Worm (Caenorhabditis elegans): ENCODE data around the gene cbd-1.

cbd-1 gene

DNA sequence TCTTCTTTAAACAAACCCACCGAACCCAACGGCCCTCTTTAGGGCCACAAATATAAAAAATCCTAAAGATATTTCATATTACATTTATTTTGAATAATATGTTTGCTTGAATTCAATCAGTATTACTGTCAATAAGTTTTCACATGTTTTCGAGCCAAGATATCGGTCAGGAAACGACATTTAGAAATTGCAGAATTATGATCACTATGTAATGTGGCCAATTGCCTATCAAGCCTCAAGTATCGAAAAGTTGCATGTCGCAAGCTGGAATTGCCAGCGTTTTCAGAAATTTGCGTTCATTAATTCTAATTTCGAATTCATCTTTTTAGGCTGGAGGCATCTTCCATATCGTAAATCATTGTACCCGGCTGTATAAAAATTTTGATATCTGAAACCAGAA, 28.7 kb downstream of the cbd-1 start (continued):
- TF ChIP-seq ceh-91 (GFP tag; IDR thresholded peaks at IDR 0.05) = no peak
- TF ChIP-seq madf-8 (GFP tag; conservative IDR thresholded peaks at IDR 0.05) = no peak
- TF ChIP-seq egl-44 (GFP tag; IDR thresholded peaks at IDR 0.05) = 0 out of 2 replicates have a peak, but pooled peaks have one; percentile 32
- no peak for TF ChIP-seq tbx-9 (tag; optimal IDR thresholded peaks at IDR 0.05; ENCODE audit: borderline replicate concordance)
- no peak for TF ChIP-seq hlh-12 (tag; optimal IDR thresholded peaks at IDR 0.05)
- TF ChIP-seq tlf-1 (GFP tag; optimal IDR thresholded peaks at IDR 0.05) = peak; percentile 21
- no peak for TF ChIP-seq lin-35 (GFP tag; optimal IDR thresholded peaks at IDR 0.05)
- TF ChIP-seq dpl-1 (GFP tag; optimal IDR thresholded peaks at IDR 0.05) = no peak
- no peak for TF ChIP-seq nfya-2 (GFP tag; IDR thresholded peaks at IDR 0.05)
- no peak for TF ChIP-seq rpc-1 (optimal IDR thresholded peaks at IDR 0.05)
- TF ChIP-seq rpc-1 (tag; optimal IDR thresholded peaks at IDR 0.05) = no peak
- 0 out of 2 replicates have a peak, but pooled peaks have one; percentile 55 for TF ChIP-seq Y53G8AR.9 (GFP tag; conservative IDR thresholded peaks at IDR 0.05)
- peak; percentile 45; the same call in 1 of the 2 replicates for TF ChIP-seq D2030.7 (GFP tag; IDR thresholded peaks at IDR 0.05)
- peak; percentile 15 for TF ChIP-seq athp-1 (tag; optimal IDR thresholded peaks at IDR 0.05)
- TF ChIP-seq cebp-2 (GFP tag; IDR thresholded peaks at IDR 0.05) = no peak
- TF ChIP-seq unc-130 (GFP tag; optimal IDR thresholded peaks at IDR 0.05) = no peak
- no peak for TF ChIP-seq ztf-6 (GFP tag; IDR thresholded peaks at IDR 0.05)
- no peak for TF ChIP-seq cebp-1 (GFP tag; IDR thresholded peaks at IDR 0.05)
- TF ChIP-seq cebp-1 (tag; optimal IDR thresholded peaks at IDR 0.05) = peak; percentile 2
- TF ChIP-seq F22D6.2 (tag; optimal IDR thresholded peaks at IDR 0.05) = no peak
- TF ChIP-seq F49E8.2 (tag; optimal IDR thresholded peaks at IDR 0.05; ENCODE audit: insufficient read depth) = peak; percentile 82
- TF ChIP-seq C17E4.6 (GFP tag; IDR thresholded peaks at IDR 0.05) = peak; percentile 57; the same call in 1 of the 2 replicates
- TF ChIP-seq mcd-1 (GFP tag; IDR thresholded peaks at IDR 0.05) = peak; percentile 34; the same call in 1 of the 2 replicates
- no peak for TF ChIP-seq let-607 (tag; optimal IDR thresholded peaks at IDR 0.05)
- TF ChIP-seq F55B11.4 (tag; optimal IDR thresholded peaks at IDR 0.05; ENCODE audit: borderline replicate concordance, insufficient read depth) = no peak
- TF ChIP-seq F57A8.1 (GFP tag; optimal IDR thresholded peaks at IDR 0.05) = no peak
- no peak for TF ChIP-seq F57C9.4 (tag; optimal IDR thresholded peaks at IDR 0.05)
- peak; percentile 60; the same call in 1 of the 2 replicates for TF ChIP-seq F39B2.1 (GFP tag; IDR thresholded peaks at IDR 0.05)
- no peak for TF ChIP-seq sptf-2 (GFP tag; optimal IDR thresholded peaks at IDR 0.05)
- peak; percentile 93 for TF ChIP-seq hrde-1 (tag; optimal IDR thresholded peaks at IDR 0.05; ENCODE audit: borderline replicate concordance)
- TF ChIP-seq B0336.3 (GFP tag; IDR thresholded peaks at IDR 0.05) = peak; percentile 62; the same call in 1 of the 2 replicates
- TF ChIP-seq Y56A3A.18 (GFP tag; IDR thresholded peaks at IDR 0.05) = no peak
- no peak for TF ChIP-seq ztf-26 (tag; optimal IDR thresholded peaks at IDR 0.05)
- TF ChIP-seq ZK185.1 (tag; optimal IDR thresholded peaks at IDR 0.05; ENCODE audit: poor library complexity, severe bottlenecking) = peak; percentile 11
- TF ChIP-seq Y67H2A.10 (GFP tag; conservative IDR thresholded peaks at IDR 0.05) = no peak
- TF ChIP-seq ceh-100 (GFP tag; IDR thresholded peaks at IDR 0.05) = no peak
- TF ChIP-seq ama-1 (optimal IDR thresholded peaks at IDR 0.05) = no peak
- peak in 1 of 2 experiments; percentile 8 for TF ChIP-seq ama-1 (GFP tag; optimal IDR thresholded peaks at IDR 0.05)
- no peak for TF ChIP-seq lin-40 (tag; optimal IDR thresholded peaks at IDR 0.05)
- TF ChIP-seq F37B4.10 (GFP tag; IDR thresholded peaks at IDR 0.05) = no peak
- TF ChIP-seq lag-1 (GFP tag; IDR thresholded peaks at IDR 0.05) = no peak
- TF ChIP-seq gei-17 (GFP tag; optimal IDR thresholded peaks at IDR 0.05) = no peak
- no peak for TF ChIP-seq dpff-1 (tag; optimal IDR thresholded peaks at IDR 0.05)
- no peak for TF ChIP-seq nhr-27 (tag; optimal IDR thresholded peaks at IDR 0.05)
- no peak for TF ChIP-seq T07F8.4 (tag; optimal IDR thresholded peaks at IDR 0.05)
- no peak for TF ChIP-seq nfya-1 (tag; optimal IDR thresholded peaks at IDR 0.05; ENCODE audit: borderline replicate concordance, insufficient read depth)
- no peak for TF ChIP-seq nhr-179 (tag; optimal IDR thresholded peaks at IDR 0.05)
- TF ChIP-seq K11D2.4 (GFP tag; IDR thresholded peaks at IDR 0.05) = no peak
- no peak for TF ChIP-seq snpc-1.1 (tag; optimal IDR thresholded peaks at IDR 0.05; ENCODE audit: insufficient read depth)
